Worm (Caenorhabditis elegans) whole organism, L4/young adult: ENCODE measurements around the gene tag-89.

Experiments
- W03F9.2 ChIP-seq: fragments of 150-350 bp; optimal IDR thresholded peaks from 2 replicates; lab custom pipeline; 2014; ENCODE audit warnings: missing biosample characterization, missing genetic modification characterization
- him-1 ChIP-seq: sonication (generic microtip); optimal IDR thresholded peaks from 2 replicates; lab custom pipeline; 2016; ENCODE audit warnings: missing genotype, missing genetic modification reagents, missing genetic modification characterization, missing compliant biosample characterization

- TF ChIP-seq him-1 (tag; lab: Kevin White, UChicago) (no peak), W03F9.2 (tag; lab: Kevin White, UChicago) (peak; percentile 8)
Measured at ce11 chrIV:11403288-11403991, 9.1 kb downstream of the tag-89 start, which contains the start of the genes memi-3 and cyp-31A2.
